Worm (Caenorhabditis elegans): ENCODE results near the gene srb-5.

DNA sequence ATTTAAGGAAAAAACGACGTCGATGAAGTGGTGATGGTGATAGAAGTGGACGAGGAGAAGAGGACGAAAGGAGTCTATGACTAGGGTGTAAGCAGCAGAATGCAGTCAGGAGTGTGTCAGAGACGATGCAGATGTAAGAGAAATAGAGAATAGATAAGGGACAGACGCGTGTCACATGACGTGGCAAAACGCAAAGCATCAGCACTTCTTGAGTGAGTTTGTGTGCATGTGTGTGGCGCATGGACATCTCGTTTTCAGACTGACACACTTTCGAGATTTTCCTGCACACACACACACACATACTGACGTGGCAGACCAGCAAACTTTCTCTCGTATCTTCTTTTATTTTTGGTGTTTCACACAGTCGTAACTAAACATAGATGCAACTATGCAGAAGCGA lies 19.3 kb upstream of the srb-5 start:
- TF ChIP-seq pax-3 (tag; optimal IDR thresholded peaks at IDR 0.05) (no peak), nhr-237 (tag; optimal IDR thresholded peaks at IDR 0.05) (no peak), lin-14 (GFP tag; optimal IDR thresholded peaks at IDR 0.05) (peak; percentile 82), tlp-1 (tag; optimal IDR thresholded peaks at IDR 0.05) (no peak), ama-1 (optimal IDR thresholded peaks at IDR 0.05) (peak; percentile 48), lin-15B (tag; optimal IDR thresholded peaks at IDR 0.05) (no peak), snpc-4 (tag; optimal IDR thresholded peaks at IDR 0.05) (peak; percentile 30), alr-1 (tag; optimal IDR thresholded peaks at IDR 0.05; ENCODE audit: borderline replicate concordance) (no peak), lin-35 (GFP tag; optimal IDR thresholded peaks at IDR 0.05) (peak; percentile 58 to 76), rnt-1 (tag; optimal IDR thresholded peaks at IDR 0.05) (peak; percentile 54), aha-1 (tag; optimal IDR thresholded peaks at IDR 0.05) (no peak), unc-62 (GFP tag; optimal IDR thresholded peaks at IDR 0.05) (no peak)

All from whole organism, L1 larva.